Comparison of ENCODE assay signal across 5 worm cellular contexts in the genomic region with DNA sequence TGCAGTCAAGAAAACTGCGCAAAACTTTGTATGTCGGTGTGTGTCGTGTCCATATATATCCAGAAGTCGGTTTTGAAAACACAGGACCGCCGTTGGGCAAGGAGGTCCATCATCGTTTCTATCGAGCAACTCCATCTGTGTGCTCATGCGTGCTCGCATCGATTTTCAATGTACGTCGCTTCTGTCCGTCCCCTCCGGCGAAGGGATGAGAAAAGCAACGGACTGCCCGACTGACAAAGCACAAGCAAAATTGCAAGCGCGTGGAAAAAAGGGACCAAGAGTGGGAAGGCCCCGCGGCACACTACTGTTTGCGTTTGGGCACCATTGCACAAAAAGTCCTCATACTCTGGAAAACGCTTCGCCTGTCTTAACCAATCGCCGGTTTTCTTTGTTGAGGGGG.
TF ChIP-seq lines count a peak whose summit lies in the region.

No protein-coding gene starts in this region.

TF ChIP-seq in whole organism, L1 larva, 84 proteins besides CTCF, POLR2A, EP300 and RAD21:
- TF ChIP-seq nhr-71 (tag; optimal IDR thresholded peaks at IDR 0.05; lab: Kevin White, UChicago) = no peak
- TF ChIP-seq lin-14 (GFP tag; optimal IDR thresholded peaks at IDR 0.05; lab: Kevin White, UChicago) = peak; percentile 50
- TF ChIP-seq lin-15B (tag; optimal IDR thresholded peaks at IDR 0.05; lab: Kevin White, UChicago) = no peak
- TF ChIP-seq lin-39 (tag; optimal IDR thresholded peaks at IDR 0.05; lab: Kevin White, UChicago) = no peak

TF ChIP-seq in whole organism, L3 larva, 47 proteins besides CTCF, POLR2A, EP300 and RAD21:
- TF ChIP-seq ztf-11 (tag; optimal IDR thresholded peaks at IDR 0.05; lab: Kevin White, UChicago) (no peak), snpc-4 (tag; optimal IDR thresholded peaks at IDR 0.05; lab: Kevin White, UChicago) (peak; percentile 2), nfya-1 (tag; optimal IDR thresholded peaks at IDR 0.05; lab: Kevin White, UChicago; ENCODE audit: insufficient read depth) (peak; percentile 44), lin-39 (tag; optimal IDR thresholded peaks at IDR 0.05; lab: Kevin White, UChicago) (peak; percentile 63), nhr-28 (tag; optimal IDR thresholded peaks at IDR 0.05; lab: Kevin White, UChicago) (no peak)

TF ChIP-seq in whole organism, early embryonic, 17 proteins besides CTCF, POLR2A, EP300 and RAD21:
- TF ChIP-seq hmg-4 (GFP tag; optimal IDR thresholded peaks at IDR 0.05; lab: Kevin White, UChicago) (no peak), sea-1 (GFP tag; conservative IDR thresholded peaks at IDR 0.05; lab: Robert Waterston, UW) (0 out of 2 replicates have a peak, but pooled peaks have one; percentile 20), ceh-36 (tag; optimal IDR thresholded peaks at IDR 0.05; lab: Kevin White, UChicago) (peak; percentile 34)

TF ChIP-seq in whole organism, midembryonic, 9 proteins besides CTCF, POLR2A, EP300 and RAD21:
- TF ChIP-seq klf-2 (GFP tag; conservative IDR thresholded peaks at IDR 0.05; lab: Robert Waterston, UW) (no peak), tab-1 (GFP tag; IDR thresholded peaks at IDR 0.05; lab: Robert Waterston, UW) (no peak; the same call in 1 of the 2 replicates), ztf-23 (GFP tag; IDR thresholded peaks at IDR 0.05; lab: Robert Waterston, UW) (no peak), ztf-29 (GFP tag; IDR thresholded peaks at IDR 0.05; lab: Robert Waterston, UW) (no peak), cog-1 (tag; optimal IDR thresholded peaks at IDR 0.05; lab: Kevin White, UChicago) (no peak), flt-1 (GFP tag; IDR thresholded peaks at IDR 0.05; lab: Robert Waterston, UW) (no peak), T22C8.4 (GFP tag; IDR thresholded peaks at IDR 0.05; lab: Robert Waterston, UW) (0 out of 2 replicates have a peak, but pooled peaks have one; percentile 11)
TF ChIP-seq in whole organism, midembryonic: peak in this region for 1.

TF ChIP-seq in whole organism, young adult, 124 proteins besides CTCF, POLR2A, EP300 and RAD21:
- TF ChIP-seq let-607 (tag; optimal IDR thresholded peaks at IDR 0.05; lab: Kevin White, UChicago) (no peak), somi-1 (GFP tag; optimal IDR thresholded peaks at IDR 0.05; lab: Kevin White, UChicago) (no peak), ztf-18 (tag; optimal IDR thresholded peaks at IDR 0.05; lab: Kevin White, UChicago) (no peak), sdz-38 (tag; optimal IDR thresholded peaks at IDR 0.05; lab: Kevin White, UChicago) (no peak), ceh-27 (GFP tag; optimal IDR thresholded peaks at IDR 0.05; lab: Kevin White, UChicago) (peak; percentile 6), tbp1 (GFP tag; optimal IDR thresholded peaks at IDR 0.05; lab: Kevin White, UChicago) (no peak), nfya-2 (GFP tag; IDR thresholded peaks at IDR 0.05; lab: Robert Waterston, UW) (no peak), ceh-40 (GFP tag; IDR thresholded peaks at IDR 0.05; lab: Robert Waterston, UW) (no peak), ceh-79 (tag; optimal IDR thresholded peaks at IDR 0.05; lab: Kevin White, UChicago) (no peak), K12H6.12 (tag; optimal IDR thresholded peaks at IDR 0.05; lab: Kevin White, UChicago) (peak; percentile 11), zfh-2 (GFP tag; conservative IDR thresholded peaks at IDR 0.05; lab: Robert Waterston, UW) (peak; percentile 63), cebp-1 (GFP tag; IDR thresholded peaks at IDR 0.05; lab: Robert Waterston, UW) (no peak), cebp-1 (tag; optimal IDR thresholded peaks at IDR 0.05; lab: Kevin White, UChicago) (peak; percentile 14), hsf-1 (GFP tag; IDR thresholded peaks at IDR 0.05; lab: Robert Waterston, UW) (no peak), hmg-1.2 (GFP tag; IDR thresholded peaks at IDR 0.05; lab: Robert Waterston, UW) (no peak), F37B4.10 (GFP tag; IDR thresholded peaks at IDR 0.05; lab: Robert Waterston, UW) (no peak), dox-1 (GFP tag; IDR thresholded peaks at IDR 0.05; lab: Robert Waterston, UW) (no peak), nhr-27 (tag; optimal IDR thresholded peaks at IDR 0.05; lab: Kevin White, UChicago) (no peak), hrde-1 (tag; optimal IDR thresholded peaks at IDR 0.05; lab: Kevin White, UChicago; ENCODE audit: borderline replicate concordance) (no peak), C06A6.2 (GFP tag; conservative IDR thresholded peaks at IDR 0.05; lab: Robert Waterston, UW) (no peak), xnd-1 (tag; optimal IDR thresholded peaks at IDR 0.05; lab: Kevin White, UChicago) (no peak), pbrm-1 (GFP tag; IDR thresholded peaks at IDR 0.05; lab: Robert Waterston, UW) (no peak), nhr-179 (tag; optimal IDR thresholded peaks at IDR 0.05; lab: Kevin White, UChicago) (no peak), ztf-28 (GFP tag; IDR thresholded peaks at IDR 0.05; lab: Robert Waterston, UW) (no peak), Y95B8A.8 (GFP tag; IDR thresholded peaks at IDR 0.05; lab: Robert Waterston, UW) (no peak), attf-5 (GFP tag; optimal IDR thresholded peaks at IDR 0.05; lab: Kevin White, UChicago) (no peak)
